Worm (Caenorhabditis elegans): Measurements from ENCODE around the gene F47B8.5.

DNA sequence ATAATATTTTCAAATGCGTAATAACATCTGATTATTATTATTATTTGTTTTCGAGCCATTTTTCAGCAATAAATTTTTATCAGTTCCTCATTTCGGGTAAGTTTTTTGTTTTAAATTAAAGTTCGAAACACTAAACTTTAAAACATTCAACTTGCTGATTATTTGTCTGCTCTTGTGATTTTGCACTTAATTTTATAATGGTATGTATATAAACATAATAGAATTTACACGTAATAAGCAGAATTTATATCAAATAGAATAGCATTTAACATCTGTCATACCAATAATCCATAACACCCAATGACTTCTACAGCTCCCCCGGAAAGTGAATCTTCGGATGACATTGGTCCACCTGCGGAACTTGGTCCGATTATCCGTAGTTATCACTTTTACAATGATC lies 5.4 kb upstream of the F47B8.5 start, which contains the start of gene srm-4:
- TF ChIP-seq sox-4 (tag; optimal IDR thresholded peaks at IDR 0.05) (no peak), syd-9 (tag; optimal IDR thresholded peaks at IDR 0.05) (no peak), nhr-11 (tag; optimal IDR thresholded peaks at IDR 0.05) (no peak), dmd-4 (tag; optimal IDR thresholded peaks at IDR 0.05; ENCODE audit: borderline replicate concordance) (no peak), ceh-9 (tag; optimal IDR thresholded peaks at IDR 0.05) (no peak), ceh-48 (tag; optimal IDR thresholded peaks at IDR 0.05) (no peak), lim-6 (tag; optimal IDR thresholded peaks at IDR 0.05) (no peak)
